Fruit fly (Drosophila melanogaster) whole organism, prepupa: ENCODE measurements around the gene sls.

Experiments used
- CG10669 ChIP-seq: fragments of 200-800 bp; sonication (Bioruptor generic); optimal IDR thresholded peaks from 3 replicates; lab custom pipeline; 2018; ENCODE audit warnings: missing biosample characterization, mild to moderate bottlenecking, missing genetic modification characterization, moderate library complexity
- CG11762 ChIP-seq: fragments of 200-800 bp; sonication (Bioruptor generic); optimal IDR thresholded peaks from 3 replicates; lab custom pipeline; 2016; ENCODE audit warnings: missing biosample characterization, missing genetic modification characterization; ENCODE audit not compliant: insufficient read depth
- CG11902 ChIP-seq: fragments of 200-800 bp; sonication (Bioruptor generic); optimal IDR thresholded peaks from 3 replicates; lab custom pipeline; 2016; ENCODE audit warnings: missing biosample characterization, missing genetic modification characterization
- CG15336 ChIP-seq: fragments of 200-800 bp; sonication (Bioruptor generic); IDR thresholded peaks from 2 replicates; pipeline ENCODE4 v1.3.6; 2022; ENCODE audit warnings: missing biosample characterization, missing genetic modification characterization
- CG1621 ChIP-seq: fragments of 200-800 bp; sonication (Bioruptor generic); optimal IDR thresholded peaks from 3 replicates; lab custom pipeline; 2018; ENCODE audit warnings: missing biosample characterization, mild to moderate bottlenecking, missing genetic modification characterization
- CG31627 ChIP-seq: fragments of 200-800 bp; sonication (Bioruptor generic); optimal IDR thresholded peaks from 3 replicates; lab custom pipeline; 2016; ENCODE audit warnings: missing biosample characterization, missing genetic modification characterization
- CG4318 ChIP-seq: fragments of 200-800 bp; sonication (Bioruptor generic); optimal IDR thresholded peaks from 3 replicates; lab custom pipeline; 2017; ENCODE audit warnings: missing biosample characterization, mild to moderate bottlenecking, missing genetic modification characterization
- CG6163 ChIP-seq: fragments of 200-800 bp; sonication (Bioruptor generic); IDR thresholded peaks from 3 replicates; pipeline ENCODE4 v1.3.6; 2022; ENCODE audit warnings: missing biosample characterization, missing genetic modification characterization
- CG6276 ChIP-seq: fragments of 200-800 bp; sonication (Bioruptor generic); optimal IDR thresholded peaks from 2 replicates; lab custom pipeline; 2017; ENCODE audit warnings: missing biosample characterization, mild to moderate bottlenecking, missing genetic modification characterization
- CG6808 ChIP-seq: fragments of 200-800 bp; sonication (Bioruptor generic); optimal IDR thresholded peaks from 3 replicates; lab custom pipeline; 2017; ENCODE audit warnings: missing biosample characterization, missing genetic modification characterization, mild to moderate bottlenecking, moderate library complexity, missing genetic modification reagents
- CG6854 ChIP-seq: fragments of 200-800 bp; sonication (Bioruptor generic); optimal IDR thresholded peaks from 2 replicates; lab custom pipeline; 2017; ENCODE audit warnings: missing biosample characterization, mild to moderate bottlenecking, missing genetic modification characterization
- CG8119 ChIP-seq: fragments of 200-800 bp; sonication (Bioruptor generic); IDR thresholded peaks from 3 replicates; pipeline ENCODE4 v1.3.6; 2022; ENCODE audit warnings: missing biosample characterization, missing genetic modification characterization
- CG8319 ChIP-seq: fragments of 200-800 bp; sonication (Bioruptor generic); optimal IDR thresholded peaks from 3 replicates; lab custom pipeline; 2016; ENCODE audit warnings: missing biosample characterization, missing genetic modification characterization
- CG8632 ChIP-seq: fragments of 200-800 bp; sonication (Bioruptor generic); optimal IDR thresholded peaks from 3 replicates; lab custom pipeline; 2016; ENCODE audit warnings: missing biosample characterization, missing genetic modification characterization
- CG9139 ChIP-seq: fragments of 200-800 bp; sonication (Bioruptor generic); optimal IDR thresholded peaks from 3 replicates; lab custom pipeline; 2017; ENCODE audit warnings: missing biosample characterization, mild to moderate bottlenecking, missing genetic modification characterization
- Eip75B ChIP-seq: fragments of 200-800 bp; sonication (Bioruptor generic); optimal IDR thresholded peaks from 3 replicates; lab custom pipeline; 2016; ENCODE audit warnings: missing biosample characterization, missing genetic modification characterization
- Eip78C ChIP-seq: fragments of 200-800 bp; sonication (Bioruptor generic); peaks from one replicate; lab custom pipeline; 2016; ENCODE audit warnings: missing biosample characterization, missing genetic modification characterization
- Eip93F ChIP-seq: fragments of 200-800 bp; sonication (Bioruptor generic); optimal IDR thresholded peaks from 2 replicates; lab custom pipeline; 2016; ENCODE audit warnings: missing biosample characterization, mild to moderate bottlenecking, missing genetic modification characterization
- Ets21C ChIP-seq: fragments of 200-800 bp; sonication (Bioruptor generic); optimal IDR thresholded peaks from 3 replicates; lab custom pipeline; 2016; ENCODE audit warnings: missing biosample characterization, missing genetic modification characterization
- Ets96B ChIP-seq: fragments of 200-800 bp; optimal IDR thresholded peaks from 2 replicates; lab custom pipeline; 2019; ENCODE audit warnings: missing biosample characterization, mild to moderate bottlenecking, missing genetic modification characterization, moderate library complexity
- Gug ChIP-seq: fragments of 200-800 bp; sonication (Bioruptor generic); IDR thresholded peaks from 2 replicates; pipeline ENCODE4 v1.3.6; 2022; ENCODE audit warnings: missing biosample characterization, missing genetic modification characterization
- Hr38 ChIP-seq: sonication (Bioruptor generic); optimal IDR thresholded peaks from 2 replicates; lab custom pipeline; 2016; ENCODE audit warnings: missing biosample characterization, missing genetic modification characterization
- Hr39 ChIP-seq: fragments of 200-800 bp; sonication (Bioruptor generic); optimal IDR thresholded peaks from 2 replicates; lab custom pipeline; 2016; ENCODE audit warnings: missing biosample characterization, missing genetic modification characterization
- Hr4 ChIP-seq: fragments of 200-800 bp; sonication (Bioruptor generic); optimal IDR thresholded peaks from 3 replicates; lab custom pipeline; 2016; ENCODE audit warnings: missing biosample characterization, missing genetic modification characterization
- Met ChIP-seq: fragments of 200-800 bp; sonication (Bioruptor generic); optimal IDR thresholded peaks from 3 replicates; lab custom pipeline; 2016; ENCODE audit warnings: missing biosample characterization, missing genetic modification characterization
- Smox ChIP-seq: fragments of 200-800 bp; sonication (Bioruptor generic); optimal IDR thresholded peaks from 3 replicates; lab custom pipeline; 2016; ENCODE audit warnings: missing biosample characterization, missing genetic modification characterization
- Sox102F ChIP-seq: fragments of 200-800 bp; sonication (Bioruptor generic); optimal IDR thresholded peaks from 2 replicates; lab custom pipeline; 2016; ENCODE audit warnings: missing biosample characterization, mild to moderate bottlenecking, missing genetic modification characterization
- Sox14 ChIP-seq: fragments of 200-800 bp; sonication (Bioruptor generic); optimal IDR thresholded peaks from 3 replicates; lab custom pipeline; 2016; ENCODE audit warnings: missing biosample characterization, missing genetic modification characterization
- achi ChIP-seq: fragments of 200-800 bp; sonication (Bioruptor generic); optimal IDR thresholded peaks from 3 replicates; lab custom pipeline; 2016; ENCODE audit warnings: missing biosample characterization, missing genetic modification characterization
- acj6 ChIP-seq: fragments of 200-800 bp; sonication (Bioruptor generic); optimal IDR thresholded peaks from 3 replicates; lab custom pipeline; 2016; ENCODE audit warnings: missing biosample characterization, missing genetic modification characterization
- cyc ChIP-seq: fragments of 200-800 bp; sonication (Bioruptor generic); optimal IDR thresholded peaks from 3 replicates; lab custom pipeline; 2016; ENCODE audit warnings: missing biosample characterization, missing genetic modification characterization
- dac ChIP-seq: fragments of 200-800 bp; sonication (Bioruptor generic); optimal IDR thresholded peaks from 2 replicates; lab custom pipeline; 2017; ENCODE audit warnings: missing biosample characterization, mild to moderate bottlenecking, missing genetic modification characterization
- dsx ChIP-seq: fragments of 200-800 bp; optimal IDR thresholded peaks from 3 replicates; lab custom pipeline; 2019; ENCODE audit warnings: missing biosample characterization, mild to moderate bottlenecking, missing genetic modification characterization, moderate library complexity; ENCODE audit not compliant: poor library complexity, severe bottlenecking
- eg ChIP-seq: fragments of 200-800 bp; sonication (Bioruptor generic); IDR thresholded peaks from 3 replicates; pipeline ENCODE4 v1.3.6; 2022; ENCODE audit warnings: missing biosample characterization, missing genetic modification characterization
- esn ChIP-seq: fragments of 200-800 bp; sonication (Bioruptor generic); optimal IDR thresholded peaks from 2 replicates; lab custom pipeline; 2016; ENCODE audit warnings: missing biosample characterization, mild to moderate bottlenecking, missing genetic modification characterization, moderate library complexity
- fd59A ChIP-seq: fragments of 200-800 bp; sonication (Bioruptor generic); optimal IDR thresholded peaks from 2 replicates; lab custom pipeline; 2017; ENCODE audit warnings: missing biosample characterization, mild to moderate bottlenecking, missing genetic modification characterization, missing genetic modification reagents
- fkh ChIP-seq: fragments of 200-800 bp; sonication (Bioruptor generic); optimal IDR thresholded peaks from 3 replicates; lab custom pipeline; 2017; ENCODE audit warnings: missing biosample characterization, mild to moderate bottlenecking, missing genetic modification characterization, moderate library complexity
- lz ChIP-seq: fragments of 200-800 bp; sonication (Bioruptor generic); optimal IDR thresholded peaks from 3 replicates; lab custom pipeline; 2016; ENCODE audit warnings: missing biosample characterization, missing genetic modification characterization
- net ChIP-seq: fragments of 200-800 bp; sonication (Bioruptor generic); optimal IDR thresholded peaks from 3 replicates; lab custom pipeline; 2016; ENCODE audit warnings: missing biosample characterization, missing genetic modification characterization
- pdm3 ChIP-seq: fragments of 200-800 bp; sonication (Bioruptor generic); optimal IDR thresholded peaks from 3 replicates; lab custom pipeline; 2016; ENCODE audit warnings: missing biosample characterization, missing genetic modification characterization
- salr ChIP-seq, 2 experiments: fragments of 200-800 bp; sonication (Bioruptor generic); optimal IDR thresholded peaks; 3 replicates each; lab custom pipeline; 2016 to 2018; ENCODE audit warnings: missing biosample characterization in 2 of 2, missing genetic modification characterization in 2 of 2, mild to moderate bottlenecking in 1 of 2
- spab ChIP-seq: fragments of 200-800 bp; sonication (Bioruptor generic); optimal IDR thresholded peaks from 2 replicates; lab custom pipeline; 2017; ENCODE audit warnings: missing biosample characterization, mild to moderate bottlenecking, missing genetic modification characterization, missing genetic modification reagents
- ss ChIP-seq, 2 experiments: fragments of 200-800 bp; sonication (Bioruptor generic); optimal IDR thresholded peaks; 2 replicates in 1 of 2; 3 replicates in 1 of 2; lab custom pipeline; 2017 to 2018; ENCODE audit warnings: mild to moderate bottlenecking in 2 of 2, missing biosample characterization in 2 of 2, missing genetic modification characterization in 2 of 2, moderate library complexity in 1 of 2
- svp ChIP-seq: fragments of 200-800 bp; sonication (Bioruptor generic); peaks from one replicate; lab custom pipeline; 2016; ENCODE audit warnings: missing biosample characterization, missing genetic modification characterization

The sls gene

DNA sequence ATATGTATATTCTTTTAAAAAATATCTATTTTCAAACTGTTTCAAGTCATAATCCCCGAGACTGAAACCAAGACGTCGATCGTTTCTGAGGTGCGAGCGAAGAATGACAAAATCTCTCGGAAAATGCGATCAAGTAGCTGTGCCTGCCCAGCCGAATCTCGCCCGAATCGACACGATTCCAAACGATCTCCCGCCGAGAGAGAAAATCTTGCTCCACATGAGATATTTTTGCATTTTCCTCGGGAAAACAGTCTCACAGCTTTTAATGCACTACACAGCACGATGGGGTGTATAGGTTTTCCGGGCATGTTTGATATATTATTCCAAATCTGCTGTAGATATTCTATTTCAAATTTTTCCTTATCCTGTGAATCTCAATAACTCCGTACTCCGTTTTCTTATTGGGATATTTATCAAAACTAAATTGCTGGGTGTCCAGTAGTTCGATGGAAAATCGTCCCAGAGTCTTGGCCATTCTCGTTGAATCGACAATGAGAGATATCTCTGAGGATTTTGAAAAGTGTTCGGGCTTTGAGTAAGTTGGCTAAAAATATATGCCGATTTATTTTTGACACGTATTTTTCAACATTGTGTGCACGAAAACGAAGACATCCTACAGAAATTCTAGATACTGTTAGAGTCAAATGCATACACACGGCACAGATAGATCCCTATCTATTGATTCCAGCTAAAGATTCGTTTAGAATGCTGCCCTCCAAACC lies at the start of gene sls (continued):
- TF ChIP-seq CG6808 (GFP tag; lab: Kevin White, UChicago) (peak; percentile 5), lz (peak; percentile 65), CG8319 (peak; percentile 19), Gug (GFP tag; lab: Robert Waterston, UW) (peak; percentile 90), CG11902 (GFP tag; lab: Kevin White, UChicago) (peak; percentile 28), fd59A (peak; percentile 61), eg (GFP tag; lab: Robert Waterston, UW) (peak; percentile 95), acj6 (peak; percentile 87), achi (GFP tag; lab: Kevin White, UChicago) (peak; percentile 74)

DNA sequence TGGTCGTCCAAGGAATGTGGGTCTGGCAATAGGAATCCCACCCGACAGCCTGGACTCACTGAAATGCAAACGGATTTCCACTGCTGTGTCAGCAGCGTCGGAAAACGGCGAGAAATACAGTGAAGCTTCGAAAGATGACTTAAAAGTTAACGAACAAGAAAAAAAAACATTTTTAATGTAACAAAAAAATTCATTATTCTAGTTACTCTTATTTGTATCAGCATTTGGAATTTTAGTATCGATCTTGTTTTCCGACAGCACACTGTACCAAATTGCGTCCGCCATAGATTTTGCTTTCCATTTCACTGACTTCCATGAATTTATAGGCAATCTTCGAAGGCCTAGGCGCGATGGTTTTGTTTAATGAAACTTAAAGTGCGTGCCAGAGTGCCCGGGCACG lies 49.4 kb upstream of the sls start:
- TF ChIP-seq Hr38 (GFP tag; lab: Kevin White, UChicago) (no peak), ss (GFP tag; optimal IDR thresholded peaks at IDR 0.05; lab: Kevin White, UChicago) (no peak), Met (GFP tag; lab: Kevin White, UChicago) (no peak), CG8632 (GFP tag; lab: Kevin White, UChicago) (no peak), svp (GFP tag; lab: Kevin White, UChicago) (peak; percentile 25), CG8319 (no peak), Ets21C (GFP tag; lab: Kevin White, UChicago) (no peak), Hr39 (GFP tag; lab: Kevin White, UChicago) (no peak), CG31627 (peak; percentile 3), Eip93F (GFP tag; lab: Kevin White, UChicago) (no peak), dac (GFP tag; lab: Kevin White, UChicago) (no peak), fkh (GFP tag; lab: Kevin White, UChicago) (no peak), eg (GFP tag; lab: Robert Waterston, UW) (peak; percentile 51; the same call in 1 of the 3 replicates), salr (GFP tag; optimal IDR thresholded peaks at IDR 0.05; lab: Kevin White, UChicago) (no peak), Sox102F (no peak), CG4318 (no peak), fd59A (no peak), Hr4 (peak; percentile 60), CG15336 (GFP tag; lab: Robert Waterston, UW) (peak; percentile 57), Eip75B (GFP tag; lab: Kevin White, UChicago) (no peak), pdm3 (GFP tag; lab: Kevin White, UChicago) (no peak), spab (GFP tag; lab: Kevin White, UChicago) (no peak), CG8119 (GFP tag; lab: Robert Waterston, UW) (peak; percentile 37; the same call in 1 of the 3 replicates), CG10669 (GFP tag; lab: Kevin White, UChicago) (peak; percentile 12), CG1621 (tag; lab: Kevin White, UChicago) (no peak), CG11902 (GFP tag; lab: Kevin White, UChicago) (no peak), CG6808 (GFP tag; lab: Kevin White, UChicago) (no peak), Ets96B (tag; lab: Kevin White, UChicago) (no peak), acj6 (no peak), cyc (GFP tag; lab: Kevin White, UChicago) (no peak)
- TF ChIP-seq, all 60 proteins: peak for 7

DNA sequence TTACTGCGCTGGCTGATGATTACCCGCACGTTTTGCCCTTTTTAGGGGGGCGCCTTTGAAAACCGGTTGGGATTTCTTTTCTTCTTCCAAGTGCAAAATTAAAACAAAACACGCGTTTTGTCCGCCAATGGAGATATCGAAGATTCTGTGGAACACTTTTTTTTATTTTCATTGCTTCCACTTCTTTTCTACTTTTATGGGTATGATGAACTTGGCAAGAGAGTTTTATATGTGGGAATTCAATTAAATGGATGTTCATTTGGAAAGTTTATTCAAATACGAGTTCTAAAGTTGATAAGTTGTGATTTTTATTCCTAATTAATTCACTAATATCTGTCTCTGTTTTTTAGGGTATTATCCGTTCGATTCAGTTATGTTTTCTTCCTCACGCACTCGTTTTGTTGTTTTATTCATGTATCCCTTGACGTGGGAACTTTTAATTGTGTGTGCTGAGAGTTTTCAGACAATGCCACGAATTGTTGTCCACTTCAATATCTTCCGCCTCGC lies 48.7 kb upstream of the sls start:
- TF ChIP-seq CG6163 (GFP tag; lab: Robert Waterston, UW) (peak; percentile 94), salr (GFP tag; optimal IDR thresholded peaks at IDR 0.05; lab: Kevin White, UChicago) (peak; percentile 57 to 76), Eip78C (peak; percentile 98), Sox14 (GFP tag; lab: Kevin White, UChicago) (peak; percentile 86), CG6276 (no peak), CG1621 (tag; lab: Kevin White, UChicago) (peak; percentile 82), pdm3 (GFP tag; lab: Kevin White, UChicago) (peak; percentile 88), cyc (GFP tag; lab: Kevin White, UChicago) (peak; percentile 97), CG4318 (no peak), CG9139 (GFP tag; lab: Kevin White, UChicago) (peak; percentile 85), Smox (GFP tag; lab: Kevin White, UChicago) (peak; percentile 93), esn (peak; percentile 94), ss (GFP tag; optimal IDR thresholded peaks at IDR 0.05; lab: Kevin White, UChicago) (peak; percentile 88 to 94), CG11762 (GFP tag; lab: Kevin White, UChicago) (peak; percentile 90), CG8119 (GFP tag; lab: Robert Waterston, UW) (peak; percentile 67), fd59A (peak; percentile 81), Sox102F (peak; percentile 92), net (GFP tag; lab: Kevin White, UChicago) (peak; percentile 80), dsx (GFP tag; lab: Kevin White, UChicago) (peak; percentile 84), Ets96B (tag; lab: Kevin White, UChicago) (peak; percentile 97), CG8632 (GFP tag; lab: Kevin White, UChicago) (peak; percentile 91), CG6854 (peak; percentile 86), achi (GFP tag; lab: Kevin White, UChicago) (peak; percentile 85), Hr38 (GFP tag; lab: Kevin White, UChicago) (no peak)
